Worm (Caenorhabditis elegans) whole organism, L2 larva: Measurements from ENCODE around the gene F11D11.4.

Source experiments
- aly-2 ChIP-seq: fragments of 150-350 bp; optimal IDR thresholded peaks from 2 replicates; lab custom pipeline; 2014; ENCODE audit warnings: missing biosample characterization, missing genetic modification characterization
- ama-1 ChIP-seq: fragments of 150-350 bp; optimal IDR thresholded peaks from 2 replicates; lab custom pipeline; 2018; ENCODE audit warnings: inconsistent platforms
- ceh-16 ChIP-seq: fragments of 150-350 bp; optimal IDR thresholded peaks from 2 replicates; lab custom pipeline; 2014; ENCODE audit warnings: missing biosample characterization, missing genetic modification characterization
- fos-1 ChIP-seq: fragments of 150-350 bp; optimal IDR thresholded peaks from 2 replicates; lab custom pipeline; 2014; ENCODE audit warnings: missing biosample characterization, missing genetic modification characterization
- nhr-237 ChIP-seq: fragments of 150-350 bp; optimal IDR thresholded peaks from 2 replicates; lab custom pipeline; 2014; ENCODE audit warnings: missing biosample characterization, missing genetic modification characterization
- nhr-25 ChIP-seq: fragments of 150-350 bp; sonication (generic microtip); optimal IDR thresholded peaks from 3 replicates; lab custom pipeline; 2014; ENCODE audit warnings: missing biosample characterization, missing genetic modification characterization
- peb-1 ChIP-seq: fragments of 150-350 bp; optimal IDR thresholded peaks from 2 replicates; lab custom pipeline; 2014; ENCODE audit warnings: missing biosample characterization, missing genetic modification characterization
- skn-1 ChIP-seq: sonication (generic microtip); optimal IDR thresholded peaks from 2 replicates; lab custom pipeline; 2017; ENCODE audit warnings: missing biosample characterization, missing genetic modification characterization
- unc-39 ChIP-seq: fragments of 150-350 bp; optimal IDR thresholded peaks from 2 replicates; lab custom pipeline; 2014; ENCODE audit warnings: missing biosample characterization, missing genetic modification characterization
- unc-55 ChIP-seq: fragments of 150-350 bp; sonication (generic microtip); optimal IDR thresholded peaks from 3 replicates; lab custom pipeline; 2014; ENCODE audit warnings: missing biosample characterization, missing genetic modification reagents, missing genetic modification characterization
- ztf-11 ChIP-seq: sonication (generic microtip); optimal IDR thresholded peaks from 2 replicates; lab custom pipeline; 2017; ENCODE audit warnings: missing biosample characterization, missing genetic modification characterization

DNA sequence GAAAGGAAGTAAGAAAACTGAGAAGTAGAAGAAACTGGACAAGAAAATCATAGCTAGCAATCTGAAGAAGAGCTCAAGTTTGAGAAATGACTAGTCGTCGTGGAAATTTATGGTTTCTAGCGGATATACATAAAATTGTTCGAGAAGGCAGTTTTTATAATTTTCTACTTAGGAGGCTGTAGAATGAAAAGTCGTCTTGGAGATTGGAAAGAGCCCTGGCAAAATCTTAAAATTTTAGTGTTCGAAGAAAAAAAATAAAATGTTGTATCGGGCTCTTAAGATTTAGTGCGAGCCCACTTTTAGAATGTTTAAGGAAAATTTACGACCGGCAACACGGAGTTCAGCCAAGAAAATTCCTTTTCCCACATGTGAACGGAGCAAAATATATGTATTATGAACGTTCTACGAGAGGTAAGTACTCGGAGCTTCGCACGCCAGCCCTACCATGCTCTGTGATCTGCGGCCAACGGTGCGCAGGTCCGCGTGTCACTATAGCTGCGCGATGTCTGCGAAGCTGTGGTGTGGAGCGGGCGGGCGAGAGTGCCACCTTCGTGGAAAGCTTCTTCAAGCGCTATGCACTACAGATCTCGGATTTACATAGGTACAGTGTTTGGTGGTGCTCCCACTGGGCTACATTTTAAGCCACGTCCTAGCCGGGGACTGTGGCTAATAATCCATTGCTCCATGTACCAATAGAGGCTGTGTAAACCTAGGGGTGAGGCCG lies 14.1 kb upstream of the F11D11.4 start, which contains the start of gene clec-251:
- no peak for TF ChIP-seq ceh-16 (tag; lab: Kevin White, UChicago)
- TF ChIP-seq peb-1, result no peak
- no peak for TF ChIP-seq aly-2 (tag; lab: Kevin White, UChicago)
- no peak for TF ChIP-seq ama-1 (lab: Kevin White, UChicago)
- TF ChIP-seq skn-1 (tag; lab: Kevin White, UChicago), result no peak
- no peak for TF ChIP-seq ztf-11 (tag; lab: Kevin White, UChicago)
- TF ChIP-seq fos-1, result no peak
- no peak for TF ChIP-seq unc-39 (tag; lab: Kevin White, UChicago)
- no peak for TF ChIP-seq nhr-237
- no peak for TF ChIP-seq unc-55 (GFP tag; lab: Kevin White, UChicago)
- TF ChIP-seq nhr-25 (tag; lab: Kevin White, UChicago), result no peak
